Fruit fly (Drosophila melanogaster): ENCODE results near the gene CHMP2B.

The CHMP2B gene

DNA sequence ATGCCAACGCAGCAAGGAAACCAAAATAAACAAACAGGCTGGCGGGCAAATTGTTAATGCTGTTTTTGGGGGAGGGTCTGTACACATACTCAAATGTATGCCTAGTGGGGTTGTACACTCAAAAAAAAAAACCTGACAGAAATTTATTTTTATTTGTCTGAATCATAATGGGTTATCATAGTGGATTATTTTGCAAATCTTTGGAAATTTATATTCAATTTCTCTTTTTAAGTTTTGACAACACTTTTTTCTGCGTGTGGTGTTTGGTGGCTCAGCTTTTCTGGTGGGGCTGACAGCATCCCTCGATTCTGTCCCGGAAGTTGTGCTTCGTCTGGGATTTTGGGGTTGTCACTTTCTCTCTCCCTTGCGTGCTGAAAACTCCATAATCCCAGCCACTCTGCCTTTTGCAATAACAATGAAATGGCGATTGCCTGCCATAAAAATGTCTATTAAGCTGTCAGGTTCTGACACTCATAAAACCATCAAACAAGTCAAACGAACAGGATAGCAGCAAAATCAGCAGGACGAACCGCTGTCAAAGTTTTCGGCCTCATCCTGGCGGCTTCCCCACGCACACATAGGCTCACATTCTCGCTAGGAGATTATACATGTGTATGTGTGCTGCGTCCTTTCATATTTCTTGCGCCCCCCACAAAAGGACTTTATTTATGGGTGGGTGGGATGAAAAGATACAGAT is 15.6 kb downstream of the CHMP2B start (continued):
- peak; percentile 78; the same call in 1 of the 2 replicates for TF ChIP-seq Taf1 (GFP tag; IDR thresholded peaks at IDR 0.05)
- TF ChIP-seq Trl (optimal IDR thresholded peaks at IDR 0.05): no peak
- TF ChIP-seq Trl (GFP tag; optimal IDR thresholded peaks at IDR 0.05): peak; percentile 71
- TF ChIP-seq fd64A (GFP tag; optimal IDR thresholded peaks at IDR 0.05): peak; percentile 9
- no peak for TF ChIP-seq Max (GFP tag; optimal IDR thresholded peaks at IDR 0.05)
- peak; percentile 54 for TF ChIP-seq CG8089 (GFP tag; optimal IDR thresholded peaks at IDR 0.05)
- TF ChIP-seq CG8944 (GFP tag; optimal IDR thresholded peaks at IDR 0.05): peak; percentile 49
- peak; percentile 35 for TF ChIP-seq CG1792 (GFP tag; optimal IDR thresholded peaks at IDR 0.05)
- no peak; the same call in 2 of the 3 replicates for TF ChIP-seq CG2889 (GFP tag; IDR thresholded peaks at IDR 0.05)
- peak; percentile 26 for TF ChIP-seq CG12942 (GFP tag; optimal IDR thresholded peaks at IDR 0.05)
- TF ChIP-seq CG1647 (GFP tag; optimal IDR thresholded peaks at IDR 0.05): peak; percentile 54
- TF ChIP-seq CrebB (tag; optimal IDR thresholded peaks at IDR 0.05): peak; percentile 56
- TF ChIP-seq CG10267 (tag; optimal IDR thresholded peaks at IDR 0.05): peak; percentile 55
- TF ChIP-seq CG12659 (GFP tag; optimal IDR thresholded peaks at IDR 0.05): peak; percentile 73
- no peak for TF ChIP-seq CG17568 (GFP tag; optimal IDR thresholded peaks at IDR 0.05)
- no peak for TF ChIP-seq nerfin-2 (GFP tag; IDR thresholded peaks at IDR 0.05; ENCODE audit: partially characterized antibody)
- TF ChIP-seq run (tag; optimal IDR thresholded peaks at IDR 0.05): peak; percentile 41
- peak; percentile 79 for TF ChIP-seq CG15269 (tag; optimal IDR thresholded peaks at IDR 0.05)
- no peak for TF ChIP-seq Abd-B (GFP tag; optimal IDR thresholded peaks at IDR 0.05)
- TF ChIP-seq cas (GFP tag; IDR thresholded peaks at IDR 0.05): peak; percentile 64
- no peak for TF ChIP-seq tna (GFP tag; IDR thresholded peaks at IDR 0.05; ENCODE audit: partially characterized antibody)
- TF ChIP-seq D19B (GFP tag; optimal IDR thresholded peaks at IDR 0.05): peak; percentile 51
- TF ChIP-seq Hand (GFP tag; optimal IDR thresholded peaks at IDR 0.05): peak; percentile 84
- peak; percentile 69 for TF ChIP-seq ara (GFP tag; IDR thresholded peaks at IDR 0.05)
- TF ChIP-seq Kr (GFP tag; optimal IDR thresholded peaks at IDR 0.05): no peak
- TF ChIP-seq CG34376 (GFP tag; optimal IDR thresholded peaks at IDR 0.05): peak; percentile 79
- peak; percentile 81 for TF ChIP-seq E2f1 (GFP tag; IDR thresholded peaks at IDR 0.05)
- no peak for TF ChIP-seq kni (GFP tag; optimal IDR thresholded peaks at IDR 0.05)
- no peak for TF ChIP-seq CG33557 (GFP tag; optimal IDR thresholded peaks at IDR 0.05)
- TF ChIP-seq CG6791 (GFP tag; IDR thresholded peaks at IDR 0.05; ENCODE audit: partially characterized antibody): no peak
- no peak for TF ChIP-seq pfk (GFP tag; optimal IDR thresholded peaks at IDR 0.05)
- TF ChIP-seq lilli (GFP tag; optimal IDR thresholded peaks at IDR 0.05): peak; percentile 84
- no peak for TF ChIP-seq CG14860 (GFP tag; IDR thresholded peaks at IDR 0.05; ENCODE audit: partially characterized antibody)
- peak; percentile 32 for TF ChIP-seq CG17802 (tag; optimal IDR thresholded peaks at IDR 0.05)
- TF ChIP-seq CG1024 (GFP tag; IDR thresholded peaks at IDR 0.05): peak; percentile 56; the same call in 1 of the 2 replicates
- TF ChIP-seq fru (optimal IDR thresholded peaks at IDR 0.05): no peak
- TF ChIP-seq pita (GFP tag; optimal IDR thresholded peaks at IDR 0.05): no peak
- peak; percentile 61 for TF ChIP-seq fd96Cb (tag; optimal IDR thresholded peaks at IDR 0.05)
- no peak for TF ChIP-seq Dref (GFP tag; IDR thresholded peaks at IDR 0.05)
- TF ChIP-seq CG31365 (tag; optimal IDR thresholded peaks at IDR 0.05): peak; percentile 46
- peak; percentile 58; the same call in 1 of the 2 replicates for TF ChIP-seq Poxn (GFP tag; IDR thresholded peaks at IDR 0.05)
- TF ChIP-seq HLH4C (GFP tag; IDR thresholded peaks at IDR 0.05; ENCODE audit: partially characterized antibody): no peak
- TF ChIP-seq amos (GFP tag; IDR thresholded peaks at IDR 0.05; ENCODE audit: partially characterized antibody): no peak
- peak; percentile 91 for TF ChIP-seq Dbx (GFP tag; IDR thresholded peaks at IDR 0.05)
- peak; percentile 49 for TF ChIP-seq CG4328 (GFP tag; optimal IDR thresholded peaks at IDR 0.05)
- no peak for TF ChIP-seq Bgb (GFP tag; IDR thresholded peaks at IDR 0.05; ENCODE audit: partially characterized antibody)
- TF ChIP-seq Hmx (GFP tag; optimal IDR thresholded peaks at IDR 0.05): no peak
- peak; percentile 55; the same call in 1 of the 3 replicates for TF ChIP-seq CG11093 (GFP tag; IDR thresholded peaks at IDR 0.05)
- no peak for TF ChIP-seq Hr78 (GFP tag; optimal IDR thresholded peaks at IDR 0.05)

All from whole organism, embryonic.